Worm (Caenorhabditis elegans) whole organism, midembryonic: Measurements from ENCODE around the gene esyt-2.

ENCODE experiments used
- flt-1 ChIP-seq: fragments of 200-800 bp; sonication (Bioruptor generic); IDR thresholded peaks from 2 replicates; pipeline ENCODE4 v1.3.6; 2022; ENCODE audit warnings: missing genetic modification characterization, missing compliant biosample characterization
- klf-2 ChIP-seq: fragments of 200-800 bp; sonication (Bioruptor generic); conservative IDR thresholded peaks from 2 replicates; pipeline ENCODE4 v1.3.6; 2022; ENCODE audit warnings: missing genetic modification reagents, missing genetic modification characterization, missing compliant biosample characterization
- ref-1 ChIP-seq: fragments of 200-800 bp; sonication (Bioruptor generic); conservative IDR thresholded peaks from 2 replicates; pipeline ENCODE4 v1.3.6; 2022; ENCODE audit warnings: missing genetic modification reagents, missing genetic modification characterization, missing compliant biosample characterization

- TF ChIP-seq klf-2 (no peak), ref-1 (no peak), flt-1 (GFP tag; lab: Robert Waterston, UW) (no peak)
These were observed 24.5 kb downstream of the esyt-2 start, which contains the start of the genes sna-3 and rps-3 for ce11 chrIII:6206161-6206853.
